Worm (Caenorhabditis elegans): ENCODE data around the gene fbxb-14.
A peak's percentile ranks its signal among the peaks of the same experiment; 100 is the strongest.
"Not testable (repeated sequence)": the region's sequence is repeated elsewhere in the genome, so short reads cannot be mapped to it uniquely, and the experiment has no call there.

The fbxb-14 gene

ce11 chrII:621141-621540 lies 38.6 kb upstream of the fbxb-14 start:
- TF ChIP-seq ceh-43 (GFP tag; optimal IDR thresholded peaks at IDR 0.05) (no peak), nhr-12 (tag; optimal IDR thresholded peaks at IDR 0.05) (no peak), pha-4 (tag; optimal IDR thresholded peaks at IDR 0.05) (no peak), nhr-2 (tag; optimal IDR thresholded peaks at IDR 0.05) (no peak), ceh-39 (tag; optimal IDR thresholded peaks at IDR 0.05) (no peak)

- no peak for TF ChIP-seq elt-1 (tag; optimal IDR thresholded peaks at IDR 0.05; ENCODE audit: borderline replicate concordance, insufficient read depth)
- TF ChIP-seq nhr-28 (tag; optimal IDR thresholded peaks at IDR 0.05): no peak
- no peak for TF ChIP-seq lsy-2 (tag; optimal IDR thresholded peaks at IDR 0.05)
- TF ChIP-seq lin-13 (tag; optimal IDR thresholded peaks at IDR 0.05): no peak
- no peak for TF ChIP-seq ham-2 (GFP tag; optimal IDR thresholded peaks at IDR 0.05)
- no peak for TF ChIP-seq bed-3 (GFP tag; optimal IDR thresholded peaks at IDR 0.05)
Measured at ce11 chrII:614701-615100, 32.2 kb upstream of the fbxb-14 start.

- TF ChIP-seq ceh-39, mls-2, elt-3 (tag; optimal IDR thresholded peaks at IDR 0.05): not testable (repeated sequence)
Measured at ce11 chrII:612361-612760, 29.8 kb upstream of the fbxb-14 start, which contains the start of gene clec-118. Gene clec-118, minus strand, starts transcription at chrII:612461.

- TF ChIP-seq nhr-28 (tag; optimal IDR thresholded peaks at IDR 0.05) (no peak), tbx-8 (GFP tag; optimal IDR thresholded peaks at IDR 0.05) (no peak), lin-32 (GFP tag; optimal IDR thresholded peaks at IDR 0.05) (no peak), unc-39 (tag; optimal IDR thresholded peaks at IDR 0.05) (no peak), elt-1 (tag; optimal IDR thresholded peaks at IDR 0.05; ENCODE audit: borderline replicate concordance, insufficient read depth) (no peak), nhr-2 (tag; optimal IDR thresholded peaks at IDR 0.05) (no peak), unc-120 (tag; optimal IDR thresholded peaks at IDR 0.05; ENCODE audit: poor library complexity, severe bottlenecking) (no peak), nhr-76 (tag; optimal IDR thresholded peaks at IDR 0.05) (no peak), blmp-1 (tag; optimal IDR thresholded peaks at IDR 0.05) (no peak), nhr-237 (tag; optimal IDR thresholded peaks at IDR 0.05) (no peak), mep-1 (tag; optimal IDR thresholded peaks at IDR 0.05) (no peak), zip-8 (tag; optimal IDR thresholded peaks at IDR 0.05) (no peak), hlh-1 (tag; optimal IDR thresholded peaks at IDR 0.05) (no peak)
Measured at ce11 chrII:608757-609156, 26.2 kb upstream of the fbxb-14 start, which contains the start of gene W04H10.1. Gene W04H10.1, plus strand, starts transcription at chrII:609057.

- TF ChIP-seq elt-1 (tag; optimal IDR thresholded peaks at IDR 0.05; ENCODE audit: borderline replicate concordance, insufficient read depth): no peak
- no peak for TF ChIP-seq lin-32 (GFP tag; optimal IDR thresholded peaks at IDR 0.05)
- TF ChIP-seq ces-1 (GFP tag; optimal IDR thresholded peaks at IDR 0.05): no peak
- TF ChIP-seq nhr-28 (tag; optimal IDR thresholded peaks at IDR 0.05): no peak
- TF ChIP-seq ztf-11 (tag; optimal IDR thresholded peaks at IDR 0.05): no peak
- TF ChIP-seq nhr-12 (tag; optimal IDR thresholded peaks at IDR 0.05): no peak
- no peak for TF ChIP-seq pha-4 (tag; optimal IDR thresholded peaks at IDR 0.05)
- TF ChIP-seq ceh-43 (GFP tag; optimal IDR thresholded peaks at IDR 0.05): no peak
- TF ChIP-seq nhr-2 (tag; optimal IDR thresholded peaks at IDR 0.05): no peak
- TF ChIP-seq bed-3 (GFP tag; optimal IDR thresholded peaks at IDR 0.05): no peak
- TF ChIP-seq lsy-2 (tag; optimal IDR thresholded peaks at IDR 0.05): no peak
- no peak for TF ChIP-seq unc-39 (tag; optimal IDR thresholded peaks at IDR 0.05)
- no peak for TF ChIP-seq elt-3 (tag; optimal IDR thresholded peaks at IDR 0.05)
- TF ChIP-seq blmp-1 (tag; optimal IDR thresholded peaks at IDR 0.05): no peak
Measured at ce11 chrII:608341-608740, 25.8 kb upstream of the fbxb-14 start, which contains the start of gene W04H10.6. Gene W04H10.6, minus strand, starts transcription at chrII:608441.

- TF ChIP-seq hlh-1 (tag; optimal IDR thresholded peaks at IDR 0.05): peak; percentile 66
- no peak for TF ChIP-seq ceh-43 (GFP tag; optimal IDR thresholded peaks at IDR 0.05)
- TF ChIP-seq nhr-76 (tag; optimal IDR thresholded peaks at IDR 0.05): no peak
Measured at ce11 chrII:606033-606432, 23.5 kb upstream of the fbxb-14 start, which contains the start of gene W04H10.5. Gene W04H10.5, plus strand, starts transcription at chrII:606333.

ce11 chrII:605267-605666 lies 22.7 kb upstream of the fbxb-14 start, which contains the start of gene W04H10.2:
Gene W04H10.2, plus strand, starts transcription at chrII:605567.
- no peak for TF ChIP-seq pha-4 (tag; optimal IDR thresholded peaks at IDR 0.05)
- TF ChIP-seq ham-2 (GFP tag; optimal IDR thresholded peaks at IDR 0.05): no peak
- no peak for TF ChIP-seq mls-2 (tag; optimal IDR thresholded peaks at IDR 0.05)
- no peak for TF ChIP-seq snpc-4 (tag; optimal IDR thresholded peaks at IDR 0.05)
- no peak for TF ChIP-seq nhr-12 (tag; optimal IDR thresholded peaks at IDR 0.05)
- TF ChIP-seq nhr-28 (tag; optimal IDR thresholded peaks at IDR 0.05): no peak

Measured in whole organism, mixed stage, embryonic.